Worm (Caenorhabditis elegans) whole organism, L1 larva: Measurements from ENCODE around the gene spin-4.

Source experiments
- C04F5.9 ChIP-seq: sonication (generic microtip); optimal IDR thresholded peaks from 2 replicates; lab custom pipeline; 2016; ENCODE audit warnings: missing genetic modification characterization, missing compliant biosample characterization
- ama-1 ChIP-seq: fragments of 150-350 bp; optimal IDR thresholded peaks from 2 replicates; lab custom pipeline; 2014
- ces-1 ChIP-seq: fragments of 150-350 bp; optimal IDR thresholded peaks from 2 replicates; lab custom pipeline; 2014; ENCODE audit warnings: missing biosample characterization, missing genetic modification reagents, missing genetic modification characterization
- fkh-10 ChIP-seq: sonication (generic microtip); optimal IDR thresholded peaks from 2 replicates; lab custom pipeline; 2017; ENCODE audit warnings: missing biosample characterization, missing genetic modification reagents, missing genetic modification characterization
- fos-1 ChIP-seq: fragments of 150-350 bp; optimal IDR thresholded peaks from 2 replicates; lab custom pipeline; 2014; ENCODE audit warnings: missing biosample characterization, missing genetic modification characterization
- nhr-11 ChIP-seq: fragments of 150-350 bp; optimal IDR thresholded peaks from 2 replicates; lab custom pipeline; 2014; ENCODE audit warnings: missing biosample characterization, missing genetic modification characterization
- nhr-71 ChIP-seq: sonication (generic microtip); optimal IDR thresholded peaks from 2 replicates; lab custom pipeline; 2016; ENCODE audit warnings: mild to moderate bottlenecking, missing genetic modification characterization, moderate library complexity, missing compliant biosample characterization
- nhr-76 ChIP-seq: sonication (generic microtip); optimal IDR thresholded peaks from 2 replicates; lab custom pipeline; 2017; ENCODE audit warnings: missing biosample characterization, missing genetic modification characterization
- snpc-4 ChIP-seq: fragments of 150-350 bp; optimal IDR thresholded peaks from 2 replicates; lab custom pipeline; 2014; ENCODE audit warnings: missing biosample characterization, missing genetic modification characterization
- tbx-2 ChIP-seq: sonication (generic microtip); optimal IDR thresholded peaks from 2 replicates; lab custom pipeline; 2016; ENCODE audit warnings: missing genetic modification characterization, missing compliant biosample characterization
- ztf-11 ChIP-seq, 2 experiments: sonication (generic microtip); optimal IDR thresholded peaks; 2 replicates each; lab custom pipeline; 2016 to 2017; ENCODE audit warnings: missing genetic modification characterization in 2 of 2, missing biosample characterization in 1 of 2, missing compliant biosample characterization in 1 of 2

DNA sequence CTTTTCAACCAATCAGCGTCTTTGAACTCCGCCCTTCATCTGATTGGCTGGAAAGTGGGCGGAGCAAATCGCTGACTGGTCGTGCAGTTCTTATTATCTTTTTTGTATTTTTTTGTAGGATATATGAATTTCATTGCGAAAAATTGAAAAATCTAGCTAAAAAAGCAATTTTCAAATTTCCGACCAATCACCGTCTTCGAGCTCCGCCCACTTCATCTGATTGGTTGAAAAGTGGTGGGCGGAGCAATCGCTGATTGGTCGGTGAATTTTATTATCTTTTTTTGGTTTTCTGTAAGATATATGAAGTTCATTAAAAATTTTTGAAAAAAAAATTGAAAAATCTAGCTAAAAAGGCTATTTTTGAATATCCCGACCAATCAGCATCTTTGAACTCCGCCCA, 7.9 kb upstream of the spin-4 start:
- TF ChIP-seq nhr-11 (tag; lab: Kevin White, UChicago) (no peak), snpc-4 (no peak), nhr-76 (tag; lab: Kevin White, UChicago) (no peak), ces-1 (GFP tag; lab: Kevin White, UChicago) (no peak), tbx-2 (tag; lab: Kevin White, UChicago) (no peak), ama-1 (lab: Kevin White, UChicago) (no peak), nhr-71 (tag; lab: Kevin White, UChicago) (no peak), fkh-10 (GFP tag; lab: Kevin White, UChicago) (no peak), fos-1 (tag; lab: Kevin White, UChicago) (no peak), ztf-11 (tag; optimal IDR thresholded peaks at IDR 0.05; lab: Kevin White, UChicago) (no peak), C04F5.9 (tag; lab: Kevin White, UChicago) (no peak)
